Fruit fly (Drosophila melanogaster) S2 (cell line): ENCODE results near the gene CG42781.

Experiments
- CG8478 ChIP-seq: fragments of >200 bp; optimal IDR thresholded peaks from 2 replicates; lab custom pipeline; 2018
- CTCF ChIP-seq, 2 experiments: fragments of >200 bp; optimal IDR thresholded peaks; 2 replicates each; lab custom pipeline; 2018

DNA sequence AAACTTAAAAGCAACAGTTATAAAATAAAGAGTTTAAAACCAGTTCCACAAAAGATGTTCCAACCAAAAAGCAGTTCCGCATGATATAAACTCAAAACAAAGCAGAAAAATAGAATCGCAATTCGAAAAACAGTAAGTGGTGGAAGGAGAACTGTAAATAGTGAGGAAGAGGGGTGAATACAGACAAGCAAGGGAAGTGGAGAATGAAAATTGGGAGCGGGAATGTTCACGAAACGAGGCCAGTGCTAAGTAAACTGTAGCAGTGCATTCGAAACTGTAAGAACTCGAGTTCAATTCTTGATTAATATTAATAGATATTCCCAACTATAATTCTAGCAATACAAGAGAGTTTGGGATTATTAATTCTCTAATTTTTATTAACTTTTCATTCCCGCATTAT lies 44.8 kb downstream of the CG42781 start:
- no peak for TF ChIP-seq CTCF (optimal IDR thresholded peaks at IDR 0.05; lab: Kevin White, UChicago)
- no peak for TF ChIP-seq CG8478 (lab: Kevin White, UChicago)
